Fruit fly (Drosophila melanogaster): ENCODE measurements around the gene CG13946.

The CG13946 gene

dm6 chr2L:819315-820032 lies 43.1 kb downstream of the CG13946 start, which contains the start of the genes PGAP2 and Clp (continued):
- peak; percentile 33 for TF ChIP-seq Camta (GFP tag; optimal IDR thresholded peaks at IDR 0.05)
- peak; percentile 57 for TF ChIP-seq bab2 (GFP tag; optimal IDR thresholded peaks at IDR 0.05)
- peak; percentile 67; the same call in 1 of the 2 replicates for TF ChIP-seq Scr (GFP tag; IDR thresholded peaks at IDR 0.05; ENCODE audit: partially characterized antibody)
- TF ChIP-seq MTF-1 (GFP tag; optimal IDR thresholded peaks at IDR 0.05; ENCODE audit: borderline replicate concordance) = no peak
- TF ChIP-seq en (GFP tag; optimal IDR thresholded peaks at IDR 0.05) = no peak
- TF ChIP-seq prd (optimal IDR thresholded peaks at IDR 0.05) = no peak
- TF ChIP-seq prd (GFP tag; IDR thresholded peaks at IDR 0.05) = peak; percentile 85
- TF ChIP-seq Dek (tag; optimal IDR thresholded peaks at IDR 0.05) = peak; percentile 77
- TF ChIP-seq lab (GFP tag; optimal IDR thresholded peaks at IDR 0.05) = no peak
- peak; percentile 56 for TF ChIP-seq zfh2 (GFP tag; optimal IDR thresholded peaks at IDR 0.05)
- peak; percentile 48; the same call in 1 of the 3 replicates for TF ChIP-seq vnd (GFP tag; IDR thresholded peaks at IDR 0.05; ENCODE audit: partially characterized antibody)
- TF ChIP-seq CG7928 (GFP tag; optimal IDR thresholded peaks at IDR 0.05) = no peak
- TF ChIP-seq Chrac-16 (GFP tag; optimal IDR thresholded peaks at IDR 0.05) = peak; percentile 74
- TF ChIP-seq Side (GFP tag; optimal IDR thresholded peaks at IDR 0.05) = no peak
- peak; percentile 64; the same call in 1 of the 2 replicates for TF ChIP-seq ara (GFP tag; IDR thresholded peaks at IDR 0.05)
- TF ChIP-seq Stat92E (GFP tag; optimal IDR thresholded peaks at IDR 0.05) = no peak
- TF ChIP-seq Atf-2 (GFP tag; optimal IDR thresholded peaks at IDR 0.05) = peak; percentile 30
- peak; percentile 75 for TF ChIP-seq CG11085 (GFP tag; IDR thresholded peaks at IDR 0.05)
- no peak for TF ChIP-seq CkIIα-i1 (GFP tag; IDR thresholded peaks at IDR 0.05)
- no peak; the same call in none of the 2 replicates for TF ChIP-seq CG14014 (GFP tag; IDR thresholded peaks at IDR 0.05)
- no peak for TF ChIP-seq CG6683 (GFP tag; optimal IDR thresholded peaks at IDR 0.05)
- TF ChIP-seq al (GFP tag; IDR thresholded peaks at IDR 0.05) = peak; percentile 67
- peak; percentile 45; the same call in 1 of the 3 replicates for TF ChIP-seq CG6175 (GFP tag; IDR thresholded peaks at IDR 0.05)
- TF ChIP-seq CG8359 (GFP tag; optimal IDR thresholded peaks at IDR 0.05; ENCODE audit: borderline replicate concordance) = no peak
- peak; percentile 72 for TF ChIP-seq ttk (GFP tag; IDR thresholded peaks at IDR 0.05)
- peak; percentile 62 for TF ChIP-seq CG10654 (GFP tag; optimal IDR thresholded peaks at IDR 0.05)
- peak; percentile 9 for TF ChIP-seq CG18011 (GFP tag; optimal IDR thresholded peaks at IDR 0.05)
- TF ChIP-seq ATbp (GFP tag; optimal IDR thresholded peaks at IDR 0.05) = peak; percentile 6
- TF ChIP-seq bsh (GFP tag; optimal IDR thresholded peaks at IDR 0.05) = peak in 1 of 2 experiments; percentile 72
- no peak for TF ChIP-seq her (GFP tag; optimal IDR thresholded peaks at IDR 0.05)
- no peak for TF ChIP-seq CG6854 (GFP tag; optimal IDR thresholded peaks at IDR 0.05)
- peak; percentile 19 for TF ChIP-seq CG30431 (GFP tag; optimal IDR thresholded peaks at IDR 0.05)
- peak; percentile 77 for TF ChIP-seq Oaz (GFP tag; IDR thresholded peaks at IDR 0.05)
- TF ChIP-seq HmgD (GFP tag; optimal IDR thresholded peaks at IDR 0.05) = no peak
- TF ChIP-seq Xrp1 (GFP tag; IDR thresholded peaks at IDR 0.05) = peak; percentile 82
- TF ChIP-seq Max (GFP tag; optimal IDR thresholded peaks at IDR 0.05) = peak; percentile 61
- no peak for TF ChIP-seq disco-r (GFP tag; optimal IDR thresholded peaks at IDR 0.05)
- peak; percentile 86 for TF ChIP-seq CG30403 (GFP tag; optimal IDR thresholded peaks at IDR 0.05)
- peak; percentile 51; the same call in 1 of the 3 replicates for TF ChIP-seq Mrtf (GFP tag; IDR thresholded peaks at IDR 0.05)
- peak; percentile 70 for TF ChIP-seq CG10267 (tag; optimal IDR thresholded peaks at IDR 0.05)
- peak; percentile 38 for TF ChIP-seq cwo (GFP tag; optimal IDR thresholded peaks at IDR 0.05)
- TF ChIP-seq CG11560 (tag; IDR thresholded peaks at IDR 0.05) = no peak
- TF ChIP-seq amos (GFP tag; IDR thresholded peaks at IDR 0.05; ENCODE audit: partially characterized antibody) = peak; percentile 11; the same call in 1 of the 2 replicates
- TF ChIP-seq esg (GFP tag; conservative IDR thresholded peaks at IDR 0.05) = peak; percentile 79
- peak; percentile 17 for TF ChIP-seq vfl (GFP tag; optimal IDR thresholded peaks at IDR 0.05)
- TF ChIP-seq CG3281 (GFP tag; optimal IDR thresholded peaks at IDR 0.05) = peak; percentile 56
- peak; percentile 51 for TF ChIP-seq trh (GFP tag; optimal IDR thresholded peaks at IDR 0.05)
- no peak for TF ChIP-seq NC2α (GFP tag; optimal IDR thresholded peaks at IDR 0.05)
- TF ChIP-seq B-H1 (GFP tag; IDR thresholded peaks at IDR 0.05) = peak; percentile 72

All from whole organism, embryonic.